Fruit fly (Drosophila melanogaster): ENCODE data around the gene Fur2.

dm6 chrX:16414451-16415368 is 41.8 kb downstream of the Fur2 start, which contains the start of gene Traf-like:
- TF ChIP-seq Crg-1 (GFP tag; optimal IDR thresholded peaks at IDR 0.05) (no peak), CG12768 (GFP tag; optimal IDR thresholded peaks at IDR 0.05) (no peak)
